Worm (Caenorhabditis elegans): Measurements from ENCODE around the gene pak-2.
A peak's percentile ranks its signal among the peaks of the same experiment; 100 is the strongest.

The pak-2 gene

DNA sequence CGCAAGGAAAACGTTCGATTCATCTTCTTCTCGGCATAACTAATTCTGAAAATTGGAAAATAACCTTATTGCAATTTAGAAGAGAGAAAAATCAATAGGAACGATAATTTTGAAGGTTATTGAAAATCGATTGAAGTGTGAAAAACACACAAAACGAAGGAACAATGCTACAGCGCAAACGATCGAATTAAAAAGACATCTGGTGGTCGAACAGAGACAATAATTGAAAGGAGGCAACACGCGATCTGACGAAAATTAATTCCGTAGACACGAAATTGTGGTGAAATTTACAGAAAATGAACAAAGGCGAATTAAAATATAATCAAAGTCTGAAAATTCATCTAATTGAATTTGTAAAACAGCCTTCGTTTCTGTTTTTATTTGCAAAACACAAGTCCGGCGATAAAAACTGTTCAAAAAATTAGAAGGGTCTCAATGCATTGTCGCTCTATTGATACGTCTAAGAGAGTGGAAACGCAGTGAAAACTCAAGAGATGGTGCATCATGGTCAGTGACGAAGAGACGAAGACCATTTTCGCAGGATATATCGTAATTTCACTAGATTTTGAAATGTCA is at the start of gene pak-2:
pak-2 (minus strand) TSS at position 51 of the 576 bp plus-strand sequence.
- TF ChIP-seq unc-62 (GFP tag; optimal IDR thresholded peaks at IDR 0.05) = peak; percentile 61
- TF ChIP-seq sem-2 (GFP tag; optimal IDR thresholded peaks at IDR 0.05) = peak; percentile 13
- TF ChIP-seq ceh-83 (GFP tag; optimal IDR thresholded peaks at IDR 0.05) = peak; percentile 77
- no peak for TF ChIP-seq M03D4.4 (tag; optimal IDR thresholded peaks at IDR 0.05)
- TF ChIP-seq cnd-1 (tag; optimal IDR thresholded peaks at IDR 0.05) = peak; percentile 76
- TF ChIP-seq elt-3 (tag; optimal IDR thresholded peaks at IDR 0.05) = no peak
- no peak for TF ChIP-seq elt-1 (tag; optimal IDR thresholded peaks at IDR 0.05; ENCODE audit: borderline replicate concordance, insufficient read depth)
- TF ChIP-seq ceh-43 (GFP tag; optimal IDR thresholded peaks at IDR 0.05) = no peak
- TF ChIP-seq nhr-76 (tag; optimal IDR thresholded peaks at IDR 0.05) = no peak
- TF ChIP-seq nhr-2 (tag; optimal IDR thresholded peaks at IDR 0.05) = peak; percentile 58
- no peak for TF ChIP-seq bed-3 (GFP tag; optimal IDR thresholded peaks at IDR 0.05)
- TF ChIP-seq hlh-1 (tag; optimal IDR thresholded peaks at IDR 0.05) = no peak
- peak; percentile 15 for TF ChIP-seq lin-13 (tag; optimal IDR thresholded peaks at IDR 0.05)
- no peak for TF ChIP-seq flh-1 (GFP tag; optimal IDR thresholded peaks at IDR 0.05)
- peak; percentile 67 for TF ChIP-seq mep-1 (tag; optimal IDR thresholded peaks at IDR 0.05)
- TF ChIP-seq lin-32 (GFP tag; optimal IDR thresholded peaks at IDR 0.05) = peak; percentile 62
- TF ChIP-seq nhr-12 (tag; optimal IDR thresholded peaks at IDR 0.05) = no peak
- TF ChIP-seq ces-1 (GFP tag; optimal IDR thresholded peaks at IDR 0.05) = peak; percentile 93
- peak; percentile 94 for TF ChIP-seq nhr-237 (tag; optimal IDR thresholded peaks at IDR 0.05)
- TF ChIP-seq snpc-4 (tag; optimal IDR thresholded peaks at IDR 0.05) = no peak
- no peak for TF ChIP-seq tbx-8 (GFP tag; optimal IDR thresholded peaks at IDR 0.05)
- TF ChIP-seq blmp-1 (tag; optimal IDR thresholded peaks at IDR 0.05) = no peak
- peak; percentile 82 for TF ChIP-seq mls-2 (tag; optimal IDR thresholded peaks at IDR 0.05)
- no peak for TF ChIP-seq unc-120 (tag; optimal IDR thresholded peaks at IDR 0.05; ENCODE audit: poor library complexity, severe bottlenecking)
- TF ChIP-seq mab-5 (tag; optimal IDR thresholded peaks at IDR 0.05) = no peak
- TF ChIP-seq ham-2 (GFP tag; optimal IDR thresholded peaks at IDR 0.05) = no peak
- TF ChIP-seq pha-4 (tag; optimal IDR thresholded peaks at IDR 0.05) = no peak
- TF ChIP-seq nhr-28 (tag; optimal IDR thresholded peaks at IDR 0.05) = no peak
- no peak for TF ChIP-seq zip-8 (tag; optimal IDR thresholded peaks at IDR 0.05)
- no peak for TF ChIP-seq unc-39 (tag; optimal IDR thresholded peaks at IDR 0.05)
- TF ChIP-seq sptf-1 (tag; optimal IDR thresholded peaks at IDR 0.05) = peak; percentile 87
- TF ChIP-seq ceh-39 (tag; optimal IDR thresholded peaks at IDR 0.05) = peak; percentile 73
- TF ChIP-seq ztf-11 (tag; optimal IDR thresholded peaks at IDR 0.05) = no peak
- TF ChIP-seq drap-1 (GFP tag; optimal IDR thresholded peaks at IDR 0.05) = peak; percentile 64
- peak; percentile 71 for TF ChIP-seq lsy-2 (tag; optimal IDR thresholded peaks at IDR 0.05)

DNA sequence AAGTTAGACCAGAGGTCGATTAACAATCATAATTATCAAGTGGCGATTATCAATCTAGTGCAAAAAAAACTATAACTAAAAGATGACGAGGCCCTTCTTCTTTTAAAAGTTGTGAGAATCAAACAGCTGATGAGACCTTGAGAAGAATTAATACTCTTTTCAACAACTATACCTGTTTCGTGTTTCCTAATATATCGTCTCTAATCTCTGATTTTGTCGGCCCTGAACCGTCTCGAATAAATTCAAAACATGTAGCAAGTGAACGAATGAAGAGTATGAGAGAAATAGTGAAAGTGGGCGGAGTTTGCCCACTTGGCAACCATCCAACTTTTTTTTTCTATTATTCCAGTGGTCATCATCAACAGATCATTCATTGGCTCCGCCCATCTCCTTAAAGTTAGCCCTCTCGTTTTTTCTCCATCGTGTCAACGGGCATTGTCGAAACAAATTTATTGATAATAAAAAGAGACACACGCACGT is 48.3 kb upstream of the pak-2 start, which contains the start of gene Y42A5A.1:
Y42A5A.1 (plus strand) TSS at position 430 of the 480 bp plus-strand sequence.
- TF ChIP-seq lin-32 (GFP tag; optimal IDR thresholded peaks at IDR 0.05) = no peak
- TF ChIP-seq ham-2 (GFP tag; optimal IDR thresholded peaks at IDR 0.05) = no peak
- no peak for TF ChIP-seq nhr-28 (tag; optimal IDR thresholded peaks at IDR 0.05)
- no peak for TF ChIP-seq tbx-8 (GFP tag; optimal IDR thresholded peaks at IDR 0.05)
- no peak for TF ChIP-seq hlh-1 (tag; optimal IDR thresholded peaks at IDR 0.05)
- no peak for TF ChIP-seq blmp-1 (tag; optimal IDR thresholded peaks at IDR 0.05)
- TF ChIP-seq cnd-1 (tag; optimal IDR thresholded peaks at IDR 0.05) = no peak
- no peak for TF ChIP-seq unc-120 (tag; optimal IDR thresholded peaks at IDR 0.05; ENCODE audit: poor library complexity, severe bottlenecking)
- no peak for TF ChIP-seq lsy-2 (tag; optimal IDR thresholded peaks at IDR 0.05)
- no peak for TF ChIP-seq ceh-83 (GFP tag; optimal IDR thresholded peaks at IDR 0.05)
- no peak for TF ChIP-seq mls-2 (tag; optimal IDR thresholded peaks at IDR 0.05)
- no peak for TF ChIP-seq snpc-4 (tag; optimal IDR thresholded peaks at IDR 0.05)
- no peak for TF ChIP-seq ces-1 (GFP tag; optimal IDR thresholded peaks at IDR 0.05)

DNA sequence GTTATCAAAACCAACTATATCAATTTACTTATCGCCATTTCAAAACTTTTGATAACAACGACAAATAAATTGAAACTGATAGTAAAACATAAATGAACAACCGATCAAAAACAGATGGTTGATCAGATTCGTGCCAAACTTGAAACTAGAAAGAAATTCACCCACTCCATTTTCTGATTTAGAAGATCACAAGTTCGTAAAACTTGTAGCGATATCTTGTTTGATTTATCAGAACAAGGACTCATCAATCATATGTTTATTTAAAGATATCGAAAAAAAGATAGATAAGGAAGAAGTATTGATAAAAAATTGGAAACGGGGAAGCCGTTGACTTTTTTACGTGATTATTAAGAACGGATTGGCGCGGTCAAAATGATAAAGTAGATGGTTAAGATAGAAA is 47.9 kb upstream of the pak-2 start:
- TF ChIP-seq unc-120 (tag; optimal IDR thresholded peaks at IDR 0.05; ENCODE audit: poor library complexity, severe bottlenecking) = no peak
- TF ChIP-seq elt-1 (tag; optimal IDR thresholded peaks at IDR 0.05; ENCODE audit: borderline replicate concordance, insufficient read depth) = no peak
- TF ChIP-seq mls-2 (tag; optimal IDR thresholded peaks at IDR 0.05) = no peak
- TF ChIP-seq snpc-4 (tag; optimal IDR thresholded peaks at IDR 0.05) = no peak
- TF ChIP-seq unc-62 (GFP tag; optimal IDR thresholded peaks at IDR 0.05) = no peak
- TF ChIP-seq lin-32 (GFP tag; optimal IDR thresholded peaks at IDR 0.05) = no peak
- no peak for TF ChIP-seq zip-8 (tag; optimal IDR thresholded peaks at IDR 0.05)
- no peak for TF ChIP-seq nhr-2 (tag; optimal IDR thresholded peaks at IDR 0.05)
- no peak for TF ChIP-seq nhr-12 (tag; optimal IDR thresholded peaks at IDR 0.05)
- no peak for TF ChIP-seq bed-3 (GFP tag; optimal IDR thresholded peaks at IDR 0.05)
- TF ChIP-seq nhr-76 (tag; optimal IDR thresholded peaks at IDR 0.05) = no peak
- TF ChIP-seq nhr-28 (tag; optimal IDR thresholded peaks at IDR 0.05) = no peak
- no peak for TF ChIP-seq ham-2 (GFP tag; optimal IDR thresholded peaks at IDR 0.05)
- no peak for TF ChIP-seq ces-1 (GFP tag; optimal IDR thresholded peaks at IDR 0.05)
- no peak for TF ChIP-seq blmp-1 (tag; optimal IDR thresholded peaks at IDR 0.05)
- no peak for TF ChIP-seq pha-4 (tag; optimal IDR thresholded peaks at IDR 0.05)
- no peak for TF ChIP-seq unc-39 (tag; optimal IDR thresholded peaks at IDR 0.05)

Measured in whole organism, mixed stage, embryonic.